Fruit fly (Drosophila melanogaster) whole organism, embryonic: ENCODE measurements around the gene CG5535.

Experiments used
- Abd-B ChIP-seq: fragments of 200-800 bp; sonication (Bioruptor generic); optimal IDR thresholded peaks from 2 replicates; lab custom pipeline; 2018; ENCODE audit warnings: missing biosample characterization, mild to moderate bottlenecking, missing genetic modification characterization, moderate library complexity
- Adf1 ChIP-seq: fragments of 200-800 bp; sonication (Bioruptor generic); IDR thresholded peaks from 2 replicates; pipeline ENCODE4 v1.3.6; 2022; ENCODE audit warnings: missing biosample characterization, missing genetic modification characterization
- Antp ChIP-seq: fragments of 200-800 bp; sonication (Bioruptor generic); optimal IDR thresholded peaks from 3 replicates; lab custom pipeline; 2016; ENCODE audit warnings: missing biosample characterization, missing genetic modification characterization
- Awh ChIP-seq: fragments of 200-800 bp; sonication (Bioruptor generic); IDR thresholded peaks from 2 replicates; pipeline ENCODE4, ENCODE4 v1.3.6; 2022; ENCODE audit warnings: missing biosample characterization, missing genetic modification characterization
- Bteb2 ChIP-seq: fragments of 200-800 bp; sonication (Bioruptor generic); optimal IDR thresholded peaks from 2 replicates; lab custom pipeline; 2016; ENCODE audit warnings: missing biosample characterization, missing genetic modification characterization
- CG10565 ChIP-seq: fragments of 200-800 bp; sonication (Bioruptor generic); optimal IDR thresholded peaks from 3 replicates; lab custom pipeline; 2016; ENCODE audit warnings: missing biosample characterization, mild to moderate bottlenecking, missing genetic modification characterization
- CG10979 ChIP-seq: fragments of 200-800 bp; sonication (Bioruptor generic); optimal IDR thresholded peaks from 2 replicates; lab custom pipeline; 2018; ENCODE audit warnings: missing biosample characterization, mild to moderate bottlenecking, missing genetic modification characterization, moderate library complexity
- CG11696 ChIP-seq: fragments of 200-800 bp; sonication (Bioruptor generic); IDR thresholded peaks from 2 replicates; pipeline ENCODE4 v1.3.6; 2022; ENCODE audit warnings: missing biosample characterization, missing genetic modification characterization
- CG12942 ChIP-seq: fragments of 200-800 bp; sonication (Bioruptor generic); optimal IDR thresholded peaks from 3 replicates; lab custom pipeline; 2016; ENCODE audit warnings: missing biosample characterization, missing genetic modification characterization
- CG14014 ChIP-seq: fragments of 200-800 bp; sonication (Bioruptor generic); IDR thresholded peaks from 2 replicates; pipeline ENCODE4 v1.3.6; 2022; ENCODE audit warnings: missing biosample characterization, missing genetic modification characterization
- CG17829 ChIP-seq: fragments of 200-800 bp; optimal IDR thresholded peaks from 2 replicates; lab custom pipeline; 2019; ENCODE audit warnings: missing biosample characterization, mild to moderate bottlenecking, missing genetic modification characterization, moderate library complexity
- CG18262 ChIP-seq: fragments of 200-800 bp; optimal IDR thresholded peaks from 3 replicates; lab custom pipeline; 2019; ENCODE audit warnings: missing biosample characterization, mild to moderate bottlenecking, missing genetic modification characterization, moderate library complexity
- CG2712 ChIP-seq: fragments of 200-800 bp; optimal IDR thresholded peaks from 3 replicates; lab custom pipeline; 2019; ENCODE audit warnings: missing biosample characterization, mild to moderate bottlenecking, missing genetic modification characterization, moderate library complexity
- CG2889 ChIP-seq: fragments of 200-800 bp; sonication (Bioruptor generic); IDR thresholded peaks from 3 replicates; pipeline ENCODE4 v1.3.6; 2022; ENCODE audit warnings: missing biosample characterization, missing genetic modification characterization
- CG3163 ChIP-seq: fragments of 200-800 bp; sonication (Bioruptor generic); optimal IDR thresholded peaks from 3 replicates; lab custom pipeline; 2016; ENCODE audit warnings: missing biosample characterization, missing genetic modification characterization
- CG3281 ChIP-seq: fragments of 200-800 bp; sonication (Bioruptor generic); optimal IDR thresholded peaks from 3 replicates; lab custom pipeline; 2017; ENCODE audit warnings: missing biosample characterization, mild to moderate bottlenecking, missing genetic modification characterization
- CG34224 ChIP-seq: fragments of 200-800 bp; sonication (Bioruptor generic); IDR thresholded peaks from 3 replicates; pipeline ENCODE4 v1.3.6; 2022; ENCODE audit warnings: missing biosample characterization, missing genetic modification characterization; ENCODE audit not compliant: partially characterized antibody
- CG34376 ChIP-seq: fragments of 200-800 bp; sonication (Bioruptor generic); optimal IDR thresholded peaks from 2 replicates; lab custom pipeline; 2018; ENCODE audit warnings: missing biosample characterization, mild to moderate bottlenecking, missing genetic modification characterization
- CG3838 ChIP-seq: fragments of 200-800 bp; sonication (Bioruptor generic); optimal IDR thresholded peaks from 3 replicates; lab custom pipeline; 2016; ENCODE audit warnings: missing biosample characterization, missing genetic modification characterization
- CG6689 ChIP-seq: fragments of 200-800 bp; sonication (Bioruptor generic); IDR thresholded peaks from 2 replicates; pipeline ENCODE4 v1.3.6; 2022; ENCODE audit warnings: missing biosample characterization, missing genetic modification characterization
- CG8281 ChIP-seq: fragments of 200-800 bp; sonication (Bioruptor generic); optimal IDR thresholded peaks from 2 replicates; lab custom pipeline; 2018; ENCODE audit warnings: missing biosample characterization, mild to moderate bottlenecking, missing genetic modification characterization, moderate library complexity
- Camta ChIP-seq: fragments of 200-800 bp; sonication (Bioruptor generic); optimal IDR thresholded peaks from 2 replicates; lab custom pipeline; 2016; ENCODE audit warnings: missing biosample characterization, missing genetic modification characterization
- CrebB ChIP-seq: fragments of 200-800 bp; sonication (Bioruptor generic); optimal IDR thresholded peaks from 3 replicates; lab custom pipeline; 2018; ENCODE audit warnings: missing biosample characterization, mild to moderate bottlenecking, missing genetic modification characterization
- ERR ChIP-seq: fragments of 200-800 bp; sonication (Bioruptor generic); optimal IDR thresholded peaks from 2 replicates; lab custom pipeline; 2016; ENCODE audit warnings: missing biosample characterization, missing genetic modification characterization
- Hr78 ChIP-seq, 2 experiments: fragments of 200-800 bp in 1 of 2; fragments of >200 bp in 1 of 2; sonication (Bioruptor generic) in 1 of 2; optimal IDR thresholded peaks; 2 replicates each; lab custom pipeline; 2017 to 2019; ENCODE audit warnings: missing biosample characterization in 2 of 2, missing genetic modification characterization in 2 of 2, mild to moderate bottlenecking in 1 of 2, moderate library complexity in 1 of 2
- Lpt ChIP-seq: fragments of >200 bp; optimal IDR thresholded peaks from 2 replicates; lab custom pipeline; 2018; ENCODE audit warnings: missing biosample characterization, missing genetic modification characterization
- Mes4 ChIP-seq: fragments of 200-800 bp; sonication (Bioruptor generic); optimal IDR thresholded peaks from 2 replicates; lab custom pipeline; 2016; ENCODE audit warnings: missing biosample characterization, missing genetic modification characterization
- NFAT ChIP-seq: fragments of 200-800 bp; sonication (Bioruptor generic); IDR thresholded peaks from 2 replicates; pipeline ENCODE4 v1.3.6; 2022; ENCODE audit warnings: missing biosample characterization, missing genetic modification characterization
- Sry-β ChIP-seq: fragments of 200-800 bp; sonication (Bioruptor generic); optimal IDR thresholded peaks from 2 replicates; lab custom pipeline; 2018; ENCODE audit warnings: missing biosample characterization, mild to moderate bottlenecking, missing genetic modification characterization, moderate library complexity
- Vsx1 ChIP-seq: fragments of 200-800 bp; sonication (Bioruptor generic); optimal IDR thresholded peaks from 2 replicates; lab custom pipeline; 2017; ENCODE audit warnings: missing biosample characterization, mild to moderate bottlenecking, missing genetic modification characterization, missing genetic modification reagents
- abd-A ChIP-seq: fragments of 200-800 bp; sonication (Bioruptor generic); optimal IDR thresholded peaks from 3 replicates; lab custom pipeline; 2019; ENCODE audit warnings: missing biosample characterization, mild to moderate bottlenecking, missing genetic modification characterization, moderate library complexity
- caup ChIP-seq: fragments of 200-800 bp; sonication (Bioruptor generic); optimal IDR thresholded peaks from 3 replicates; lab custom pipeline; 2017; ENCODE audit warnings: missing biosample characterization, mild to moderate bottlenecking, missing genetic modification characterization, moderate library complexity; ENCODE audit not compliant: severe bottlenecking
- ci ChIP-seq: fragments of 200-800 bp; sonication (Bioruptor generic); IDR thresholded peaks from 3 replicates; pipeline ENCODE4 v1.3.6; 2022; ENCODE audit warnings: missing biosample characterization, missing genetic modification characterization
- corto ChIP-seq: fragments of 200-800 bp; sonication (Bioruptor generic); optimal IDR thresholded peaks from 2 replicates; lab custom pipeline; 2016; ENCODE audit warnings: missing biosample characterization, mild to moderate bottlenecking, missing genetic modification characterization, moderate library complexity
- dm ChIP-seq: fragments of 200-800 bp; sonication (Bioruptor generic); optimal IDR thresholded peaks from 3 replicates; lab custom pipeline; 2016; ENCODE audit warnings: missing biosample characterization, missing genetic modification characterization
- dmrt11E ChIP-seq: fragments of 200-800 bp; sonication (Bioruptor generic); optimal IDR thresholded peaks from 3 replicates; lab custom pipeline; 2018; ENCODE audit warnings: missing biosample characterization, mild to moderate bottlenecking, missing genetic modification characterization, moderate library complexity
- ewg ChIP-seq: fragments of 200-800 bp; sonication (Bioruptor generic); optimal IDR thresholded peaks from 3 replicates; lab custom pipeline; 2017; ENCODE audit warnings: mild to moderate bottlenecking, missing biosample characterization, missing genetic modification reagents, missing genetic modification characterization
- fd96Cb ChIP-seq: fragments of 200-800 bp; sonication (Bioruptor generic); optimal IDR thresholded peaks from 2 replicates; lab custom pipeline; 2018; ENCODE audit warnings: missing biosample characterization, mild to moderate bottlenecking, missing genetic modification characterization, moderate library complexity
- jumu ChIP-seq: fragments of 200-800 bp; sonication (Bioruptor generic); optimal IDR thresholded peaks from 3 replicates; lab custom pipeline; 2016; ENCODE audit warnings: missing biosample characterization, missing genetic modification characterization
- kah ChIP-seq: fragments of 200-800 bp; sonication (Bioruptor generic); optimal IDR thresholded peaks from 2 replicates; lab custom pipeline; 2018; ENCODE audit warnings: missing biosample characterization, mild to moderate bottlenecking, missing genetic modification characterization
- kni ChIP-seq: fragments of 200-800 bp; sonication (Bioruptor generic); optimal IDR thresholded peaks from 3 replicates; lab custom pipeline; 2017; ENCODE audit warnings: mild to moderate bottlenecking, missing biosample characterization, missing genetic modification reagents, missing genetic modification characterization
- lilli ChIP-seq: fragments of 200-800 bp; sonication (Bioruptor generic); optimal IDR thresholded peaks from 3 replicates; lab custom pipeline; 2016; ENCODE audit warnings: missing biosample characterization, missing genetic modification characterization
- nerfin-1 ChIP-seq: fragments of 200-800 bp; sonication (Bioruptor generic); optimal IDR thresholded peaks from 3 replicates; lab custom pipeline; 2019; ENCODE audit warnings: missing biosample characterization, mild to moderate bottlenecking, missing genetic modification characterization, moderate library complexity
- oc ChIP-seq: fragments of 200-800 bp; sonication (Bioruptor generic); optimal IDR thresholded peaks from 2 replicates; lab custom pipeline; 2018; ENCODE audit warnings: missing biosample characterization, mild to moderate bottlenecking, missing genetic modification characterization, moderate library complexity
- otp ChIP-seq: fragments of 200-800 bp; sonication (Bioruptor generic); IDR thresholded peaks from 3 replicates; pipeline ENCODE4, ENCODE4 v1.3.6; 2022; ENCODE audit warnings: missing biosample characterization, missing genetic modification characterization
- pan ChIP-seq, 4 experiments: fragments of >200 bp in 3 of 4; fragments of 200-800 bp in 1 of 4; sonication (Bioruptor generic) in 1 of 4; optimal IDR thresholded peaks in 3 of 4; IDR thresholded peaks in 1 of 4; 2 replicates each; pipeline versions ENCODE4 v1.3.6 to Lab custom; 2017 to 2022; ENCODE audit warnings: missing biosample characterization in 2 of 4, missing genetic modification characterization in 2 of 4, mixed read lengths in 1 of 4
- phol ChIP-seq: fragments of 200-800 bp; sonication (Bioruptor generic); optimal IDR thresholded peaks from 3 replicates; lab custom pipeline; 2018; ENCODE audit warnings: missing biosample characterization, mild to moderate bottlenecking, missing genetic modification characterization, moderate library complexity
- ranshi ChIP-seq: fragments of 200-800 bp; sonication (Bioruptor generic); IDR thresholded peaks from 2 replicates; pipeline ENCODE4 v1.3.6; 2022; ENCODE audit warnings: missing biosample characterization, missing genetic modification characterization
- row ChIP-seq: fragments of 200-800 bp; sonication (Bioruptor generic); IDR thresholded peaks from 3 replicates; pipeline ENCODE4 v1.3.6; 2022; ENCODE audit warnings: missing biosample characterization, missing genetic modification characterization
- sd ChIP-seq: fragments of 200-800 bp; sonication (Bioruptor generic); optimal IDR thresholded peaks from 3 replicates; lab custom pipeline; 2018; ENCODE audit warnings: missing biosample characterization, mild to moderate bottlenecking, missing genetic modification characterization, moderate library complexity
- shn ChIP-seq: fragments of 200-800 bp; sonication (Bioruptor generic); optimal IDR thresholded peaks from 3 replicates; lab custom pipeline; 2016; ENCODE audit warnings: missing biosample characterization, missing genetic modification characterization

Gene CG5535

DNA sequence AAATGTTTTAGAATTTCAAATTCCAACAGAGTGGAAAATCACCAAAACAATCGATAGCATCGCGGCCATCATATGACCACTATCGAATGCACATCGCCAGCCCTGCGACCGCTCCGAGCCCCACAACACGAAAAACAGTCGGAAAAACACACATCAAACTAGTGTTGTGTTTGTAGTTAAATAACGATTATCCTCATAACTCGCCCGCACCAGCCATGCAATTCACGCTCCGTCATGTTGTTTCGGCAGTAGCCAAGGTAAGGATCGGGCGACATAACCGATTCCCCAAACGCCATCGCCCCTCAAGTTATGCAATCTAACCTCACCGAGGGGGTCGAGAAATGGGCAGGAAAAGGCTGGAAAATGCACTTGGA, 9.6 kb downstream of the CG5535 start (continued):
- TF ChIP-seq jumu (GFP tag; lab: Kevin White, UChicago) = no peak
- TF ChIP-seq lilli = no peak
- TF ChIP-seq kah = no peak
- TF ChIP-seq shn (GFP tag; lab: Kevin White, UChicago) = peak; percentile 10
- no peak for TF ChIP-seq caup (GFP tag; lab: Kevin White, UChicago)
- no peak for TF ChIP-seq dmrt11E (tag; lab: Kevin White, UChicago)
- no peak for TF ChIP-seq CG11696 (GFP tag; lab: Robert Waterston, UW)
- TF ChIP-seq dm (GFP tag; lab: Kevin White, UChicago) = no peak
- TF ChIP-seq CG14014 (GFP tag; lab: Robert Waterston, UW) = no peak
- no peak for TF ChIP-seq CG2889 (GFP tag; lab: Robert Waterston, UW)
- peak; percentile 68 for TF ChIP-seq CG34224 (GFP tag; lab: Robert Waterston, UW)
- no peak for TF ChIP-seq pan (optimal IDR thresholded peaks at IDR 0.05; lab: Kevin White, UChicago)
- TF ChIP-seq pan (GFP tag; optimal IDR thresholded peaks at IDR 0.05 in 1 of 2, IDR thresholded peaks at IDR 0.05 in 1 of 2) = no peak
- TF ChIP-seq CG3838 (GFP tag; lab: Kevin White, UChicago) = no peak
- no peak for TF ChIP-seq Antp
- no peak for TF ChIP-seq Sry-β (GFP tag; lab: Kevin White, UChicago)
- no peak for TF ChIP-seq ranshi (GFP tag; lab: Robert Waterston, UW)
- TF ChIP-seq row (GFP tag; lab: Robert Waterston, UW) = peak; percentile 67
- TF ChIP-seq CG18262 = no peak
- TF ChIP-seq Adf1 (GFP tag; lab: Robert Waterston, UW) = no peak
- TF ChIP-seq Awh = no peak
- TF ChIP-seq phol = no peak
- TF ChIP-seq CG34376 (GFP tag; lab: Kevin White, UChicago) = no peak
- TF ChIP-seq Abd-B (GFP tag; lab: Kevin White, UChicago) = no peak
- TF ChIP-seq ERR (GFP tag; lab: Kevin White, UChicago) = no peak
- TF ChIP-seq ewg (GFP tag; lab: Kevin White, UChicago) = no peak
- no peak for TF ChIP-seq sd (tag; lab: Kevin White, UChicago)
- no peak for TF ChIP-seq fd96Cb (tag; lab: Kevin White, UChicago)
- TF ChIP-seq NFAT (GFP tag; lab: Robert Waterston, UW) = peak; percentile 91
- no peak for TF ChIP-seq CG17829 (tag; lab: Kevin White, UChicago)
- no peak for TF ChIP-seq CG6689
- no peak for TF ChIP-seq Vsx1 (GFP tag; lab: Kevin White, UChicago)
- TF ChIP-seq nerfin-1 (tag; lab: Kevin White, UChicago) = no peak
- no peak for TF ChIP-seq Lpt (GFP tag; lab: Kevin White, UChicago)
- no peak; the same call in 2 of the 3 replicates for TF ChIP-seq ci
- no peak for TF ChIP-seq Camta (GFP tag; lab: Kevin White, UChicago)
- no peak for TF ChIP-seq abd-A (tag; lab: Kevin White, UChicago)
- no peak for TF ChIP-seq oc (tag; lab: Kevin White, UChicago)
- no peak for TF ChIP-seq otp (GFP tag; lab: Robert Waterston, UW)
- TF ChIP-seq CrebB (tag; lab: Kevin White, UChicago) = no peak
- TF ChIP-seq CG12942 (GFP tag; lab: Kevin White, UChicago) = no peak
- no peak for TF ChIP-seq kni (GFP tag; lab: Kevin White, UChicago)
- TF ChIP-seq CG3281 (GFP tag; lab: Kevin White, UChicago) = no peak
- TF ChIP-seq corto (GFP tag; lab: Kevin White, UChicago) = no peak
- no peak for TF ChIP-seq CG2712 (tag; lab: Kevin White, UChicago)
- TF ChIP-seq CG10979 (tag; lab: Kevin White, UChicago) = no peak
- TF ChIP-seq CG10565 (GFP tag; lab: Kevin White, UChicago) = no peak
- no peak for TF ChIP-seq CG8281 (tag; lab: Kevin White, UChicago)
- no peak for TF ChIP-seq Mes4 (GFP tag; lab: Kevin White, UChicago)
- no peak for TF ChIP-seq CG3163
- no peak for TF ChIP-seq Bteb2
- TF ChIP-seq Hr78 (GFP tag; optimal IDR thresholded peaks at IDR 0.05; lab: Kevin White, UChicago) = no peak
